1 fruit fly cellular context compared by ENCODE assay signal in genomic region chr2L:8732702-8733101, dm6.
A peak's percentile ranks its signal among the peaks of the same experiment; 100 is the strongest.
TF ChIP-seq lines count a peak whose summit lies in the region.

No protein-coding gene starts in this region.

TF ChIP-seq in whole organism, embryonic, 481 proteins besides CTCF, POLR2A, EP300 and RAD21 (continued from another document and continues in another):
- no peak for TF ChIP-seq CG30431 (GFP tag; optimal IDR thresholded peaks at IDR 0.05; lab: Kevin White, UChicago)
- TF ChIP-seq CG2202 (tag; optimal IDR thresholded peaks at IDR 0.05; lab: Kevin White, UChicago), result no peak
- no peak for TF ChIP-seq nerfin-2 (GFP tag; IDR thresholded peaks at IDR 0.05; lab: Robert Waterston, UW; ENCODE audit: partially characterized antibody)
- TF ChIP-seq CG9215 (GFP tag; IDR thresholded peaks at IDR 0.05; lab: Robert Waterston, UW), result no peak
- TF ChIP-seq CG10274 (GFP tag; optimal IDR thresholded peaks at IDR 0.05; lab: Kevin White, UChicago), result no peak
- TF ChIP-seq Hmr (GFP tag; optimal IDR thresholded peaks at IDR 0.05; lab: Kevin White, UChicago), result peak; percentile 27
- TF ChIP-seq Trl (optimal IDR thresholded peaks at IDR 0.05; lab: Kevin White, UChicago), result no peak
- TF ChIP-seq Trl (GFP tag; optimal IDR thresholded peaks at IDR 0.05; lab: Kevin White, UChicago), result no peak
- peak; percentile 48; the same call in 1 of the 2 replicates for TF ChIP-seq Ada2b (GFP tag; IDR thresholded peaks at IDR 0.05; lab: Robert Waterston, UW)
- TF ChIP-seq CG3838 (GFP tag; optimal IDR thresholded peaks at IDR 0.05; lab: Kevin White, UChicago), result no peak
- TF ChIP-seq unpg (GFP tag; optimal IDR thresholded peaks at IDR 0.05; lab: Kevin White, UChicago), result no peak
- no peak for TF ChIP-seq CG10209 (GFP tag; optimal IDR thresholded peaks at IDR 0.05; lab: Kevin White, UChicago)
- TF ChIP-seq Med (GFP tag; lab: Kevin White, UChicago), result peak; percentile 85
- no peak for TF ChIP-seq Eip74EF (GFP tag; optimal IDR thresholded peaks at IDR 0.05; lab: Kevin White, UChicago)
- no peak for TF ChIP-seq D (optimal IDR thresholded peaks at IDR 0.05; lab: Kevin White, UChicago)
- TF ChIP-seq D (GFP tag; optimal IDR thresholded peaks at IDR 0.05; lab: Kevin White, UChicago), result no peak
- peak; percentile 4 for TF ChIP-seq caup (GFP tag; optimal IDR thresholded peaks at IDR 0.05; lab: Kevin White, UChicago; ENCODE audit: severe bottlenecking)
- TF ChIP-seq Dip3 (GFP tag; optimal IDR thresholded peaks at IDR 0.05; lab: Kevin White, UChicago), result no peak
- TF ChIP-seq CG11695 (GFP tag; IDR thresholded peaks at IDR 0.05; lab: Robert Waterston, UW), result no peak; the same call in 2 of the 3 replicates
- peak; percentile 68; the same call in 1 of the 2 replicates for TF ChIP-seq Ptx1 (GFP tag; IDR thresholded peaks at IDR 0.05; lab: Robert Waterston, UW)
- peak; percentile 25; the same call in 1 of the 2 replicates for TF ChIP-seq Atf6 (GFP tag; IDR thresholded peaks at IDR 0.05; lab: Robert Waterston, UW)
- no peak for TF ChIP-seq eyg (GFP tag; optimal IDR thresholded peaks at IDR 0.05; lab: Kevin White, UChicago)
- no peak for TF ChIP-seq Deaf1 (tag; optimal IDR thresholded peaks at IDR 0.05; lab: Kevin White, UChicago)
- TF ChIP-seq CG9817 (tag; optimal IDR thresholded peaks at IDR 0.05; lab: Kevin White, UChicago), result no peak
- no peak for TF ChIP-seq pho (GFP tag; optimal IDR thresholded peaks at IDR 0.05; lab: Kevin White, UChicago)
- no peak for TF ChIP-seq odd (GFP tag; optimal IDR thresholded peaks at IDR 0.05; lab: Kevin White, UChicago)
- TF ChIP-seq Sry-δ (GFP tag; optimal IDR thresholded peaks at IDR 0.05; lab: Kevin White, UChicago), result no peak
- TF ChIP-seq Ravus (GFP tag; IDR thresholded peaks at IDR 0.05; lab: Robert Waterston, UW), result no peak; the same call in 1 of the 2 replicates
- no peak for TF ChIP-seq CG11093 (GFP tag; IDR thresholded peaks at IDR 0.05; lab: Robert Waterston, UW)
- no peak for TF ChIP-seq corto (GFP tag; optimal IDR thresholded peaks at IDR 0.05; lab: Kevin White, UChicago)
- TF ChIP-seq br (optimal IDR thresholded peaks at IDR 0.05; lab: Kevin White, UChicago), result no peak
- peak; percentile 18 for TF ChIP-seq pnt (GFP tag; optimal IDR thresholded peaks at IDR 0.05; lab: Kevin White, UChicago)
- TF ChIP-seq da (GFP tag; optimal IDR thresholded peaks at IDR 0.05; lab: Kevin White, UChicago), result no peak
- no peak for TF ChIP-seq Dad (GFP tag; optimal IDR thresholded peaks at IDR 0.05; lab: Kevin White, UChicago)
- no peak for TF ChIP-seq zf30C (GFP tag; optimal IDR thresholded peaks at IDR 0.05; lab: Kevin White, UChicago)
- 0 out of 2 replicates have a peak, but pooled peaks have one; percentile 16 for TF ChIP-seq CG6689 (GFP tag; IDR thresholded peaks at IDR 0.05; lab: Robert Waterston, UW)
- no peak for TF ChIP-seq CG4854 (GFP tag; optimal IDR thresholded peaks at IDR 0.05; lab: Kevin White, UChicago)
- TF ChIP-seq CG4404 (GFP tag; IDR thresholded peaks at IDR 0.05; lab: Robert Waterston, UW), result no peak
- no peak for TF ChIP-seq MBD-R2 (GFP tag; IDR thresholded peaks at IDR 0.05; lab: Robert Waterston, UW)
- TF ChIP-seq stc (GFP tag; IDR thresholded peaks at IDR 0.05; lab: Robert Waterston, UW), result peak; percentile 70
- TF ChIP-seq ftz-f1 (GFP tag; optimal IDR thresholded peaks at IDR 0.05; lab: Kevin White, UChicago), result no peak
- no peak for TF ChIP-seq Ssrp (tag; optimal IDR thresholded peaks at IDR 0.05; lab: Kevin White, UChicago)
- TF ChIP-seq CG17829 (tag; optimal IDR thresholded peaks at IDR 0.05; lab: Kevin White, UChicago), result no peak
- TF ChIP-seq hbn (GFP tag; IDR thresholded peaks at IDR 0.05; lab: Robert Waterston, UW; ENCODE audit: partially characterized antibody), result no peak
- TF ChIP-seq CG9609 (GFP tag; optimal IDR thresholded peaks at IDR 0.05; lab: Kevin White, UChicago), result no peak
- TF ChIP-seq CG8388 (GFP tag; optimal IDR thresholded peaks at IDR 0.05; lab: Kevin White, UChicago), result no peak
- no peak for TF ChIP-seq ATbp (GFP tag; optimal IDR thresholded peaks at IDR 0.05; lab: Kevin White, UChicago)
- TF ChIP-seq CG10462 (GFP tag; optimal IDR thresholded peaks at IDR 0.05; lab: Kevin White, UChicago), result no peak
- TF ChIP-seq CG31365 (tag; optimal IDR thresholded peaks at IDR 0.05; lab: Kevin White, UChicago), result no peak
- no peak for TF ChIP-seq kah (GFP tag; optimal IDR thresholded peaks at IDR 0.05; lab: Kevin White, UChicago)
- no peak for TF ChIP-seq CG1832 (GFP tag; optimal IDR thresholded peaks at IDR 0.05; lab: Kevin White, UChicago)
- no peak for TF ChIP-seq CG12744 (GFP tag; optimal IDR thresholded peaks at IDR 0.05; lab: Kevin White, UChicago)
- peak; percentile 23 for TF ChIP-seq Chrac-16 (GFP tag; optimal IDR thresholded peaks at IDR 0.05; lab: Kevin White, UChicago)
- TF ChIP-seq ac (GFP tag; optimal IDR thresholded peaks at IDR 0.05; lab: Kevin White, UChicago), result no peak
- TF ChIP-seq CG3726 (GFP tag; IDR thresholded peaks at IDR 0.05; lab: Robert Waterston, UW), result no peak
- no peak for TF ChIP-seq Gsc (GFP tag; IDR thresholded peaks at IDR 0.05; lab: Robert Waterston, UW)
- TF ChIP-seq ems (GFP tag; optimal IDR thresholded peaks at IDR 0.05; lab: Kevin White, UChicago), result no peak
- no peak for TF ChIP-seq Nf-YC (tag; optimal IDR thresholded peaks at IDR 0.05; lab: Kevin White, UChicago)
- no peak for TF ChIP-seq CG12071 (GFP tag; optimal IDR thresholded peaks at IDR 0.05; lab: Kevin White, UChicago)
- no peak for TF ChIP-seq Usf (GFP tag; optimal IDR thresholded peaks at IDR 0.05; lab: Kevin White, UChicago)
- no peak for TF ChIP-seq ttk (GFP tag; IDR thresholded peaks at IDR 0.05; lab: Robert Waterston, UW)
- no peak for TF ChIP-seq dm (GFP tag; optimal IDR thresholded peaks at IDR 0.05; lab: Kevin White, UChicago)
- no peak for TF ChIP-seq Antp (GFP tag; optimal IDR thresholded peaks at IDR 0.05; lab: Kevin White, UChicago)
- peak; percentile 36; the same call in 2 of the 3 replicates for TF ChIP-seq tgo (GFP tag; IDR thresholded peaks at IDR 0.05; lab: Robert Waterston, UW)
- TF ChIP-seq zen (tag; optimal IDR thresholded peaks at IDR 0.05; lab: Kevin White, UChicago), result no peak
- peak; percentile 7 for TF ChIP-seq bcd (GFP tag; optimal IDR thresholded peaks at IDR 0.05; lab: Kevin White, UChicago)
- no peak for TF ChIP-seq nom (GFP tag; optimal IDR thresholded peaks at IDR 0.05; lab: Kevin White, UChicago)
- TF ChIP-seq NfI (GFP tag; optimal IDR thresholded peaks at IDR 0.05; lab: Kevin White, UChicago), result no peak
- TF ChIP-seq Neu2 (GFP tag; optimal IDR thresholded peaks at IDR 0.05; lab: Kevin White, UChicago; ENCODE audit: borderline replicate concordance), result no peak
- TF ChIP-seq ab (GFP tag; optimal IDR thresholded peaks at IDR 0.05; lab: Kevin White, UChicago), result no peak
- TF ChIP-seq CG11456 (GFP tag; IDR thresholded peaks at IDR 0.05; lab: Robert Waterston, UW), result no peak
- no peak for TF ChIP-seq CG16779 (GFP tag; IDR thresholded peaks at IDR 0.05; lab: Robert Waterston, UW)
- no peak for TF ChIP-seq jumu (GFP tag; optimal IDR thresholded peaks at IDR 0.05; lab: Kevin White, UChicago)
- no peak for TF ChIP-seq CG13296 (GFP tag; optimal IDR thresholded peaks at IDR 0.05; lab: Kevin White, UChicago)
- TF ChIP-seq Elba2 (GFP tag; optimal IDR thresholded peaks at IDR 0.05; lab: Kevin White, UChicago), result no peak
- TF ChIP-seq CHES-1-like (GFP tag; optimal IDR thresholded peaks at IDR 0.05; lab: Kevin White, UChicago), result no peak
- no peak for TF ChIP-seq ro (GFP tag; IDR thresholded peaks at IDR 0.05; lab: Robert Waterston, UW)
- no peak for TF ChIP-seq ewg (GFP tag; optimal IDR thresholded peaks at IDR 0.05; lab: Kevin White, UChicago)
- no peak for TF ChIP-seq pita (GFP tag; optimal IDR thresholded peaks at IDR 0.05; lab: Kevin White, UChicago)
- no peak for TF ChIP-seq hb (GFP tag; IDR thresholded peaks at IDR 0.05; lab: Robert Waterston, UW; ENCODE audit: partially characterized antibody)
- TF ChIP-seq CG2712 (tag; optimal IDR thresholded peaks at IDR 0.05; lab: Kevin White, UChicago), result peak; percentile 5
- no peak for TF ChIP-seq CG5953 (GFP tag; IDR thresholded peaks at IDR 0.05; lab: Robert Waterston, UW)
- no peak for TF ChIP-seq mld (GFP tag; IDR thresholded peaks at IDR 0.05; lab: Robert Waterston, UW; ENCODE audit: partially characterized antibody)
- no peak for TF ChIP-seq Hey (tag; optimal IDR thresholded peaks at IDR 0.05; lab: Kevin White, UChicago)
- no peak for TF ChIP-seq fd3F (GFP tag; optimal IDR thresholded peaks at IDR 0.05; lab: Kevin White, UChicago)
- no peak for TF ChIP-seq CG11398 (GFP tag; optimal IDR thresholded peaks at IDR 0.05; lab: Kevin White, UChicago)
- TF ChIP-seq yki (optimal IDR thresholded peaks at IDR 0.05; lab: Kevin White, UChicago), result no peak
- no peak for TF ChIP-seq aop (GFP tag; IDR thresholded peaks at IDR 0.05; lab: Robert Waterston, UW)
- no peak for TF ChIP-seq pan (optimal IDR thresholded peaks at IDR 0.05; lab: Kevin White, UChicago)
- peak in 1 of 2 experiments; percentile 66 for TF ChIP-seq pan (GFP tag; optimal IDR thresholded peaks at IDR 0.05 in 1 of 2, IDR thresholded peaks at IDR 0.05 in 1 of 2)
- no peak for TF ChIP-seq MTF-1 (GFP tag; optimal IDR thresholded peaks at IDR 0.05; lab: Kevin White, UChicago; ENCODE audit: borderline replicate concordance)
- TF ChIP-seq CG10267 (tag; optimal IDR thresholded peaks at IDR 0.05; lab: Kevin White, UChicago), result peak; percentile 0
- no peak for TF ChIP-seq ssp (GFP tag; IDR thresholded peaks at IDR 0.05; lab: Robert Waterston, UW)
- TF ChIP-seq CG10366 (GFP tag; IDR thresholded peaks at IDR 0.05; lab: Robert Waterston, UW), result no peak
- TF ChIP-seq dpn (GFP tag; optimal IDR thresholded peaks at IDR 0.05; lab: Kevin White, UChicago), result peak; percentile 20 to 35
- no peak for TF ChIP-seq HmgZ (tag; optimal IDR thresholded peaks at IDR 0.05; lab: Kevin White, UChicago)
- TF ChIP-seq pb (GFP tag; optimal IDR thresholded peaks at IDR 0.05; lab: Kevin White, UChicago), result no peak
- no peak for TF ChIP-seq nerfin-1 (tag; optimal IDR thresholded peaks at IDR 0.05; lab: Kevin White, UChicago)
- no peak for TF ChIP-seq CG2875 (GFP tag; optimal IDR thresholded peaks at IDR 0.05; lab: Kevin White, UChicago)
- no peak for TF ChIP-seq CG11085 (GFP tag; IDR thresholded peaks at IDR 0.05; lab: Robert Waterston, UW)
- no peak for TF ChIP-seq NC2α (GFP tag; optimal IDR thresholded peaks at IDR 0.05; lab: Kevin White, UChicago)
- no peak for TF ChIP-seq CG9876 (GFP tag; optimal IDR thresholded peaks at IDR 0.05; lab: Kevin White, UChicago)
- no peak for TF ChIP-seq CG8944 (GFP tag; optimal IDR thresholded peaks at IDR 0.05; lab: Kevin White, UChicago)
- peak; percentile 2 for TF ChIP-seq Hr3 (GFP tag; optimal IDR thresholded peaks at IDR 0.05; lab: Kevin White, UChicago)
- TF ChIP-seq CG8290 (GFP tag; optimal IDR thresholded peaks at IDR 0.05; lab: Kevin White, UChicago), result no peak
- no peak for TF ChIP-seq CG8290 (tag; optimal IDR thresholded peaks at IDR 0.05; lab: Kevin White, UChicago)
- TF ChIP-seq bbx (GFP tag; IDR thresholded peaks at IDR 0.05; lab: Robert Waterston, UW; ENCODE audit: partially characterized antibody), result no peak
- TF ChIP-seq Side (GFP tag; optimal IDR thresholded peaks at IDR 0.05; lab: Kevin White, UChicago), result no peak
- no peak for TF ChIP-seq bigmax (GFP tag; optimal IDR thresholded peaks at IDR 0.05; lab: Kevin White, UChicago)
- peak; percentile 33 for TF ChIP-seq CG17359 (tag; optimal IDR thresholded peaks at IDR 0.05; lab: Kevin White, UChicago)
- peak; percentile 44; the same call in 1 of the 3 replicates for TF ChIP-seq HLH4C (GFP tag; IDR thresholded peaks at IDR 0.05; lab: Robert Waterston, UW; ENCODE audit: partially characterized antibody)
- TF ChIP-seq slp2 (GFP tag; optimal IDR thresholded peaks at IDR 0.05; lab: Kevin White, UChicago), result no peak
- no peak for TF ChIP-seq zen2 (GFP tag; IDR thresholded peaks at IDR 0.05; lab: Robert Waterston, UW; ENCODE audit: partially characterized antibody)
- TF ChIP-seq CG17568 (GFP tag; optimal IDR thresholded peaks at IDR 0.05; lab: Kevin White, UChicago), result no peak
- no peak for TF ChIP-seq org-1 (GFP tag; optimal IDR thresholded peaks at IDR 0.05; lab: Kevin White, UChicago)
- TF ChIP-seq CG4730 (GFP tag; IDR thresholded peaks at IDR 0.05; lab: Robert Waterston, UW), result 0 out of 2 replicates have a peak, but pooled peaks have one; percentile 11
- no peak for TF ChIP-seq fru (optimal IDR thresholded peaks at IDR 0.05; lab: Kevin White, UChicago)
- TF ChIP-seq CG15514 (GFP tag; optimal IDR thresholded peaks at IDR 0.05; lab: Kevin White, UChicago), result no peak
- TF ChIP-seq Hsf (GFP tag; optimal IDR thresholded peaks at IDR 0.05; lab: Kevin White, UChicago), result no peak
- peak; percentile 41; the same call in 1 of the 2 replicates for TF ChIP-seq Rfx (GFP tag; IDR thresholded peaks at IDR 0.05; lab: Robert Waterston, UW)
- TF ChIP-seq CG12769 (tag; optimal IDR thresholded peaks at IDR 0.05; lab: Kevin White, UChicago), result peak; percentile 69
- no peak for TF ChIP-seq knrl (GFP tag; IDR thresholded peaks at IDR 0.05; lab: Robert Waterston, UW; ENCODE audit: partially characterized antibody)
- no peak for TF ChIP-seq CG10565 (GFP tag; optimal IDR thresholded peaks at IDR 0.05; lab: Kevin White, UChicago)
- no peak for TF ChIP-seq CG34376 (GFP tag; optimal IDR thresholded peaks at IDR 0.05; lab: Kevin White, UChicago)
- TF ChIP-seq insv (GFP tag; optimal IDR thresholded peaks at IDR 0.05; lab: Kevin White, UChicago), result no peak
- TF ChIP-seq ara (GFP tag; IDR thresholded peaks at IDR 0.05; lab: Robert Waterston, UW), result 0 out of 2 replicates have a peak, but pooled peaks have one; percentile 28
- TF ChIP-seq CG16813 (GFP tag; IDR thresholded peaks at IDR 0.05; lab: Robert Waterston, UW; ENCODE audit: partially characterized antibody), result no peak
- no peak for TF ChIP-seq CG8478 (optimal IDR thresholded peaks at IDR 0.05; lab: Kevin White, UChicago)
- TF ChIP-seq so (GFP tag; IDR thresholded peaks at IDR 0.05; lab: Robert Waterston, UW), result peak; percentile 53; the same call in 2 of the 3 replicates
- TF ChIP-seq pfk (GFP tag; optimal IDR thresholded peaks at IDR 0.05; lab: Kevin White, UChicago), result no peak
- peak; percentile 36 for TF ChIP-seq grn (GFP tag; optimal IDR thresholded peaks at IDR 0.05; lab: Kevin White, UChicago)
- no peak for TF ChIP-seq Dfd (GFP tag; optimal IDR thresholded peaks at IDR 0.05; lab: Kevin White, UChicago)
- TF ChIP-seq Xrp1 (GFP tag; IDR thresholded peaks at IDR 0.05; lab: Robert Waterston, UW), result no peak
- no peak for TF ChIP-seq CG31224 (GFP tag; IDR thresholded peaks at IDR 0.05; lab: Robert Waterston, UW)
- TF ChIP-seq CkIIα-i1 (GFP tag; IDR thresholded peaks at IDR 0.05; lab: Robert Waterston, UW), result no peak
- no peak for TF ChIP-seq CG17912 (GFP tag; optimal IDR thresholded peaks at IDR 0.05; lab: Kevin White, UChicago)
